Worm (Caenorhabditis elegans) whole organism, midembryonic: ENCODE results near the gene C06G3.8.

Experiments used
- T22C8.4 ChIP-seq: fragments of 200-800 bp; sonication (Bioruptor generic); IDR thresholded peaks from 2 replicates; pipeline ENCODE4 v1.3.6; 2022; ENCODE audit warnings: missing genetic modification characterization, missing compliant biosample characterization
- cog-1 ChIP-seq: sonication (generic microtip); optimal IDR thresholded peaks from 2 replicates; lab custom pipeline; 2016; ENCODE audit warnings: missing genetic modification characterization, missing compliant biosample characterization
- flt-1 ChIP-seq: fragments of 200-800 bp; sonication (Bioruptor generic); IDR thresholded peaks from 2 replicates; pipeline ENCODE4 v1.3.6; 2022; ENCODE audit warnings: missing genetic modification characterization, missing compliant biosample characterization
- klf-2 ChIP-seq: fragments of 200-800 bp; sonication (Bioruptor generic); conservative IDR thresholded peaks from 2 replicates; pipeline ENCODE4 v1.3.6; 2022; ENCODE audit warnings: missing genetic modification reagents, missing genetic modification characterization, missing compliant biosample characterization
- med-1 ChIP-seq: sonication (generic microtip); optimal IDR thresholded peaks from 2 replicates; lab custom pipeline; 2017; ENCODE audit warnings: missing genetic modification characterization, mild to moderate bottlenecking, missing compliant biosample characterization, antibody characterized with exemption, missing genetic modification reagents; ENCODE audit not compliant: insufficient read depth
- ref-1 ChIP-seq: fragments of 200-800 bp; sonication (Bioruptor generic); conservative IDR thresholded peaks from 2 replicates; pipeline ENCODE4 v1.3.6; 2022; ENCODE audit warnings: missing genetic modification reagents, missing genetic modification characterization, missing compliant biosample characterization
- tab-1 ChIP-seq: fragments of 200-800 bp; sonication (Bioruptor generic); IDR thresholded peaks from 2 replicates; pipeline ENCODE4 v1.3.6; 2022; ENCODE audit warnings: missing genetic modification characterization, missing compliant biosample characterization
- ztf-23 ChIP-seq: fragments of 200-800 bp; sonication (Bioruptor generic); IDR thresholded peaks from 2 replicates; pipeline ENCODE4 v1.3.6; 2022; ENCODE audit warnings: missing genetic modification reagents, missing genetic modification characterization, missing compliant biosample characterization
- ztf-29 ChIP-seq: fragments of 200-800 bp; sonication (Bioruptor generic); IDR thresholded peaks from 2 replicates; pipeline ENCODE4 v1.3.6; 2022; ENCODE audit warnings: missing genetic modification reagents, missing genetic modification characterization, missing compliant biosample characterization

The C06G3.8 gene

ce11 chrIV:7032459-7032858 lies at the start of gene C06G3.8:
TSS of gene C06G3.8 (minus strand) at chrIV:7032559.
- TF ChIP-seq flt-1 (GFP tag; lab: Robert Waterston, UW): no peak
- TF ChIP-seq cog-1: no peak
- TF ChIP-seq klf-2 (GFP tag; lab: Robert Waterston, UW): no peak
- no peak for TF ChIP-seq med-1 (GFP tag; lab: Kevin White, UChicago)
- TF ChIP-seq tab-1 (GFP tag; lab: Robert Waterston, UW): no peak
- no peak for TF ChIP-seq T22C8.4
- TF ChIP-seq ztf-23 (GFP tag; lab: Robert Waterston, UW): no peak
- no peak for TF ChIP-seq ztf-29 (GFP tag; lab: Robert Waterston, UW)
- TF ChIP-seq ref-1 (GFP tag; lab: Robert Waterston, UW): no peak

ce11 chrIV:7081214-7081613 lies 48.9 kb upstream of the C06G3.8 start, which contains the start of gene Y43B11AR.1:
TSS of gene Y43B11AR.1 (plus strand) at chrIV:7081514.
- TF ChIP-seq ztf-29 (GFP tag; lab: Robert Waterston, UW) (no peak), cog-1 (no peak), flt-1 (GFP tag; lab: Robert Waterston, UW) (no peak), T22C8.4 (no peak), med-1 (GFP tag; lab: Kevin White, UChicago) (no peak), tab-1 (GFP tag; lab: Robert Waterston, UW) (no peak), ztf-23 (GFP tag; lab: Robert Waterston, UW) (no peak), ref-1 (GFP tag; lab: Robert Waterston, UW) (no peak), klf-2 (GFP tag; lab: Robert Waterston, UW) (no peak)

- TF ChIP-seq ztf-29 (GFP tag; lab: Robert Waterston, UW): no peak
- TF ChIP-seq tab-1 (GFP tag; lab: Robert Waterston, UW): no peak
- TF ChIP-seq T22C8.4: no peak
- no peak for TF ChIP-seq ztf-23 (GFP tag; lab: Robert Waterston, UW)
- TF ChIP-seq ref-1 (GFP tag; lab: Robert Waterston, UW): no peak
- TF ChIP-seq flt-1 (GFP tag; lab: Robert Waterston, UW): no peak
- no peak for TF ChIP-seq med-1 (GFP tag; lab: Kevin White, UChicago)
Measured at ce11 chrIV:7075063-7075462, 42.7 kb upstream of the C06G3.8 start, which contains the start of gene srg-50. TSS of gene srg-50 (minus strand) at chrIV:7075163.

- TF ChIP-seq T22C8.4 (no peak), klf-2 (GFP tag; lab: Robert Waterston, UW) (no peak), tab-1 (GFP tag; lab: Robert Waterston, UW) (no peak), ztf-23 (GFP tag; lab: Robert Waterston, UW) (no peak), cog-1 (no peak)
Measured at ce11 chrIV:7072110-7072509, 39.8 kb upstream of the C06G3.8 start, which contains the start of gene srg-48. TSS of gene srg-48 (plus strand) at chrIV:7072410.

- TF ChIP-seq ref-1 (GFP tag; lab: Robert Waterston, UW) (no peak), cog-1 (no peak), tab-1 (GFP tag; lab: Robert Waterston, UW) (no peak), flt-1 (GFP tag; lab: Robert Waterston, UW) (no peak), klf-2 (GFP tag; lab: Robert Waterston, UW) (no peak), ztf-23 (GFP tag; lab: Robert Waterston, UW) (no peak), med-1 (GFP tag; lab: Kevin White, UChicago) (no peak), ztf-29 (GFP tag; lab: Robert Waterston, UW) (no peak), T22C8.4 (no peak)
Measured at ce11 chrIV:7067446-7067845, 35.1 kb upstream of the C06G3.8 start.

- TF ChIP-seq cog-1 (no peak), med-1 (GFP tag; lab: Kevin White, UChicago) (no peak), klf-2 (GFP tag; lab: Robert Waterston, UW) (no peak), ref-1 (GFP tag; lab: Robert Waterston, UW) (no peak), ztf-23 (GFP tag; lab: Robert Waterston, UW) (no peak), tab-1 (GFP tag; lab: Robert Waterston, UW) (no peak), T22C8.4 (no peak), ztf-29 (GFP tag; lab: Robert Waterston, UW) (no peak), flt-1 (GFP tag; lab: Robert Waterston, UW) (no peak)
Measured at ce11 chrIV:7065022-7065421, 32.7 kb upstream of the C06G3.8 start, which contains the start of gene Y43B11AL.1. TSS of gene Y43B11AL.1 (plus strand) at chrIV:7065322.

- TF ChIP-seq klf-2 (GFP tag; lab: Robert Waterston, UW) (no peak), ztf-29 (GFP tag; lab: Robert Waterston, UW) (no peak), ref-1 (GFP tag; lab: Robert Waterston, UW) (no peak), ztf-23 (GFP tag; lab: Robert Waterston, UW) (no peak), med-1 (GFP tag; lab: Kevin White, UChicago) (no peak), flt-1 (GFP tag; lab: Robert Waterston, UW) (no peak), tab-1 (GFP tag; lab: Robert Waterston, UW) (no peak), T22C8.4 (no peak), cog-1 (no peak)
Measured at ce11 chrIV:7062697-7063096, 30.3 kb upstream of the C06G3.8 start.

- no peak for TF ChIP-seq tab-1 (GFP tag; lab: Robert Waterston, UW)
- no peak for TF ChIP-seq ztf-23 (GFP tag; lab: Robert Waterston, UW)
- no peak for TF ChIP-seq med-1 (GFP tag; lab: Kevin White, UChicago)
- no peak for TF ChIP-seq cog-1
Measured at ce11 chrIV:7057677-7058076, 25.3 kb upstream of the C06G3.8 start, which contains the start of gene srx-50. TSS of gene srx-50 (plus strand) at chrIV:7057977.

- TF ChIP-seq ztf-29 (GFP tag; lab: Robert Waterston, UW) (no peak), klf-2 (GFP tag; lab: Robert Waterston, UW) (no peak), ref-1 (GFP tag; lab: Robert Waterston, UW) (no peak), med-1 (GFP tag; lab: Kevin White, UChicago) (no peak), flt-1 (GFP tag; lab: Robert Waterston, UW) (no peak)
Measured at ce11 chrIV:7052135-7052534, 19.8 kb upstream of the C06G3.8 start.

- TF ChIP-seq cog-1 (no peak), klf-2 (GFP tag; lab: Robert Waterston, UW) (no peak), T22C8.4 (no peak), ztf-23 (GFP tag; lab: Robert Waterston, UW) (no peak), med-1 (GFP tag; lab: Kevin White, UChicago) (no peak), flt-1 (GFP tag; lab: Robert Waterston, UW) (no peak), tab-1 (GFP tag; lab: Robert Waterston, UW) (no peak), ref-1 (GFP tag; lab: Robert Waterston, UW) (no peak), ztf-29 (GFP tag; lab: Robert Waterston, UW) (no peak)
Measured at ce11 chrIV:7051515-7051914, 19.2 kb upstream of the C06G3.8 start.
